Worm (Caenorhabditis elegans) whole organism, L3 larva: ENCODE results near the gene F07C3.16.

Experiments used
- ZK546.5 ChIP-seq: sonication (generic microtip); optimal IDR thresholded peaks from 2 replicates; lab custom pipeline; 2017; ENCODE audit warnings: missing biosample characterization, missing genetic modification characterization
- ama-1 ChIP-seq: fragments of 150-350 bp; optimal IDR thresholded peaks from 2 replicates; lab custom pipeline; 2018
- ceh-28 ChIP-seq: fragments of 150-350 bp; optimal IDR thresholded peaks from 2 replicates; lab custom pipeline; 2014; ENCODE audit warnings: missing biosample characterization, missing genetic modification reagents, missing genetic modification characterization
- egl-27 ChIP-seq: sonication (generic microtip); optimal IDR thresholded peaks from 4 replicates; lab custom pipeline; 2017; ENCODE audit warnings: missing biosample characterization, missing genetic modification reagents, missing genetic modification characterization
- elt-1 ChIP-seq: fragments of 150-350 bp; optimal IDR thresholded peaks from 2 replicates; lab custom pipeline; 2014; ENCODE audit warnings: missing biosample characterization, missing genetic modification characterization
- jun-1 ChIP-seq: fragments of 150-350 bp; optimal IDR thresholded peaks from 2 replicates; lab custom pipeline; 2014; ENCODE audit warnings: missing biosample characterization, missing genetic modification reagents, missing genetic modification characterization
- nfya-1 ChIP-seq: sonication (generic microtip); optimal IDR thresholded peaks from 2 replicates; lab custom pipeline; 2017; ENCODE audit warnings: missing genetic modification characterization, mild to moderate bottlenecking, missing compliant biosample characterization, antibody characterized with exemption, moderate library complexity; ENCODE audit not compliant: insufficient read depth
- nhr-12 ChIP-seq: fragments of 150-350 bp; optimal IDR thresholded peaks from 2 replicates; lab custom pipeline; 2014; ENCODE audit warnings: missing biosample characterization, missing genetic modification characterization
- nhr-28 ChIP-seq: fragments of 150-350 bp; optimal IDR thresholded peaks from 2 replicates; lab custom pipeline; 2014; ENCODE audit warnings: missing biosample characterization, missing genetic modification characterization
- nhr-76 ChIP-seq: fragments of 150-350 bp; sonication (generic microtip); optimal IDR thresholded peaks from 5 replicates; lab custom pipeline; 2014; ENCODE audit warnings: missing biosample characterization, missing genetic modification characterization
- nhr-77 ChIP-seq: fragments of 150-350 bp; optimal IDR thresholded peaks from 2 replicates; lab custom pipeline; 2014; ENCODE audit warnings: missing biosample characterization, missing genetic modification characterization
- pqm-1 ChIP-seq: fragments of 150-350 bp; optimal IDR thresholded peaks from 2 replicates; lab custom pipeline; 2017; ENCODE audit warnings: missing biosample characterization, missing genetic modification characterization, inconsistent platforms
- unc-39 ChIP-seq: sonication (generic microtip); optimal IDR thresholded peaks from 4 replicates; lab custom pipeline; 2017; ENCODE audit warnings: missing biosample characterization, missing genetic modification characterization
- ztf-4 ChIP-seq: fragments of 150-350 bp; optimal IDR thresholded peaks from 2 replicates; lab custom pipeline; 2014; ENCODE audit warnings: missing biosample characterization, missing genetic modification characterization

ce11 chrV:9255480-9255879 lies 1.9 kb downstream of the F07C3.16 start:
- no peak for TF ChIP-seq jun-1 (tag; lab: Kevin White, UChicago)
- no peak for TF ChIP-seq ZK546.5 (tag; lab: Kevin White, UChicago)
- no peak for TF ChIP-seq nhr-76
- no peak for TF ChIP-seq elt-1 (tag; lab: Kevin White, UChicago)
- TF ChIP-seq nhr-77 (tag; lab: Kevin White, UChicago) = no peak
- TF ChIP-seq nhr-28 (tag; lab: Kevin White, UChicago) = no peak
- TF ChIP-seq ama-1 (lab: Kevin White, UChicago) = no peak
- no peak for TF ChIP-seq unc-39
- TF ChIP-seq nhr-12 (tag; lab: Kevin White, UChicago) = no peak
- no peak for TF ChIP-seq ceh-28 (tag; lab: Kevin White, UChicago)
- no peak for TF ChIP-seq egl-27 (tag; lab: Kevin White, UChicago)
- no peak for TF ChIP-seq ztf-4 (tag; lab: Kevin White, UChicago)
- no peak for TF ChIP-seq nfya-1
- TF ChIP-seq pqm-1 (tag; lab: Kevin White, UChicago) = peak; percentile 85
